Fruit fly (Drosophila melanogaster) whole organism, embryonic: ENCODE results near the gene ry.

Experiments used
- CG3163 ChIP-seq: fragments of 200-800 bp; sonication (Bioruptor generic); optimal IDR thresholded peaks from 3 replicates; lab custom pipeline; 2016; ENCODE audit warnings: missing biosample characterization, missing genetic modification characterization
- CG9437 ChIP-seq: fragments of 200-800 bp; sonication (Bioruptor generic); optimal IDR thresholded peaks from 2 replicates; lab custom pipeline; 2018; ENCODE audit warnings: missing biosample characterization, mild to moderate bottlenecking, missing genetic modification characterization
- HLHmδ ChIP-seq: fragments of 200-800 bp; sonication (Bioruptor generic); optimal IDR thresholded peaks from 2 replicates; lab custom pipeline; 2018; ENCODE audit warnings: missing biosample characterization, mild to moderate bottlenecking, missing genetic modification characterization, moderate library complexity
- Max ChIP-seq: fragments of 200-800 bp; sonication (Bioruptor generic); optimal IDR thresholded peaks from 2 replicates; lab custom pipeline; 2016; ENCODE audit warnings: missing biosample characterization, mild to moderate bottlenecking, missing genetic modification characterization
- ase ChIP-seq: fragments of 200-800 bp; sonication (Bioruptor generic); IDR thresholded peaks from 3 replicates; pipeline ENCODE4 v1.3.6; 2022; ENCODE audit warnings: missing biosample characterization, missing genetic modification characterization

DNA sequence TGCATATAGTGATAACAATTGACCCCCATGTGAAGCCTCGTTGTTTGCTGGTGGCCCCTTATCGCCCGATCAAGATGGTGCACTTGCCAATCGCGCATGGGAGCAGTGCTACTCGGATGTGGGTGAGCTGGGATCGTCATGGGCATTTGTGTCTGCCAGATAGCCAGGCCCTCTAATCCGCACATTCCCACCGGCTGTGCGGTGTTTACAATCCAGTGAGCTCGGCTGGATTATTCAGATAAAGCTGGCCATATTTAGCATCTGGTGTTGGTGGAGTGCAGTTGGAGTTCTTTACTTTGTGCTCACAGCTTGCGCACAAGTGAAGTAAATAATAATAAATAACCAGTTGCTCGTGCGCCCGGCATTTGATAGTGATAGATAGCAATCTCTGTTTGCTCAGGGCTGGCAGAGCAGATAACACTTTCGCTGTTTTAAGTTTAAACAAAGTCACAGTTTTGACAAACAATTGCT is 682 bp downstream of the ry start:
- TF ChIP-seq ase (GFP tag; lab: Robert Waterston, UW) (no peak), HLHmδ (GFP tag; lab: Kevin White, UChicago) (peak; percentile 25), CG3163 (GFP tag; lab: Kevin White, UChicago) (no peak), CG9437 (GFP tag; lab: Kevin White, UChicago) (no peak), Max (GFP tag; lab: Kevin White, UChicago) (no peak)
